Fruit fly (Drosophila melanogaster): ENCODE data around the gene Acp95EF.

Acp95EF gene

DNA sequence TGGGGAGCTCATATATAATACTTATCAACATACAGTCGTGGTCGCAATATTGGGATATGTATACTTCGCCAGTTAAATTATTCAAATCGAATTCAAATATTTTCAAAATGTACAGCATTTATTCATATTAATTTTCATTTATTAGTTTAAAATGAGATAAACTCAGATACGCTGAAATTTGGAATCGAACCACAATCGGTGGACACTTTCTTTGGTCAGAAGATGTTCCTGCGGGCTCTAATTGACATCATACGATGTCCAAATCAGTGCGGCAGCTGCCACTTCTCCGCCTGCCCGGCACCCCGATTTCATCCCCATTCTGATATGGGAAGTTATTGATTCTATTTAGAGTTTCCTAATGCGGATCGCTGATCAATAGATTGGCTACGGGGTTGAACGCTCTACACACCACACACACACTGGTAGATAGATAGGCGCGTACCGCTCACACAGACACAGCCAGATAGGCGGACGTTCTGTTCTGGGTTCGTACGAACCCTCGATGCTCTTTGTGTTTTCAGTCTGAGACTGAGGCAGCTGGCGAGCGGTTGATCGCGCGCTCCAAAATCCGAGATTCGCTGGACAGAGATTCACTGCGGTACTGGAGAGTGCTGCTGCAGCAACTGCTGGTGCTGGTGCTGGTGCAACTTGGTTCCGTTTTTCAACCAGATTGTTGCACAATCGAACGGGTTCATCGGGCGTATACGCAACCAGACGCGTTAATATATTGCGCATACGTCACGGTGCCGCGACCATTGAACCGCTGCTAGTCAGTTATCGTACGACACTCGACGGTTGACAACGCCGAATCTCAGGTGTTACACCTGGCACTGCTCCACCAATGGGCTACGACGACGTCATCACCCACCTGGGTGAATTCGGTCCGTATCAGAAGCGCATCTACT is 47.6 kb downstream of the Acp95EF start, which contains the start of gene Orct (continued):
- peak; percentile 45 for TF ChIP-seq ewg (GFP tag; optimal IDR thresholded peaks at IDR 0.05)
- TF ChIP-seq kay (GFP tag; optimal IDR thresholded peaks at IDR 0.05), result peak; percentile 45
- no peak for TF ChIP-seq Neu2 (GFP tag; optimal IDR thresholded peaks at IDR 0.05; ENCODE audit: borderline replicate concordance)
- TF ChIP-seq CG16779 (GFP tag; IDR thresholded peaks at IDR 0.05), result no peak
- TF ChIP-seq bbx (GFP tag; IDR thresholded peaks at IDR 0.05; ENCODE audit: partially characterized antibody), result no peak
- no peak for TF ChIP-seq CG4282 (GFP tag; optimal IDR thresholded peaks at IDR 0.05)
- 0 out of 2 replicates have a peak, but pooled peaks have one; percentile 18 for TF ChIP-seq wdn (GFP tag; IDR thresholded peaks at IDR 0.05)
- peak; percentile 86 for TF ChIP-seq CG10147 (GFP tag; optimal IDR thresholded peaks at IDR 0.05)
- TF ChIP-seq CG31365 (tag; optimal IDR thresholded peaks at IDR 0.05), result no peak
- peak; percentile 78 for TF ChIP-seq dysf (GFP tag; IDR thresholded peaks at IDR 0.05)
- TF ChIP-seq CG17802 (tag; optimal IDR thresholded peaks at IDR 0.05), result no peak
- peak; percentile 72 for TF ChIP-seq CG12219 (GFP tag; optimal IDR thresholded peaks at IDR 0.05)
- peak; percentile 78 for TF ChIP-seq CG12391 (tag; optimal IDR thresholded peaks at IDR 0.05)
- peak; percentile 84 for TF ChIP-seq CG8924 (tag; optimal IDR thresholded peaks at IDR 0.05)
- TF ChIP-seq CG34224 (GFP tag; IDR thresholded peaks at IDR 0.05; ENCODE audit: partially characterized antibody), result no peak
- peak; percentile 64 for TF ChIP-seq CG8388 (GFP tag; optimal IDR thresholded peaks at IDR 0.05)
- peak; percentile 59 for TF ChIP-seq run (tag; optimal IDR thresholded peaks at IDR 0.05)
- no peak; the same call in none of the 2 replicates for TF ChIP-seq al (GFP tag; IDR thresholded peaks at IDR 0.05)
- no peak for TF ChIP-seq gcm2 (GFP tag; optimal IDR thresholded peaks at IDR 0.05)
- peak; percentile 31 for TF ChIP-seq cato (GFP tag; optimal IDR thresholded peaks at IDR 0.05; ENCODE audit: borderline replicate concordance)
- 0 out of 3 replicates have a peak, but pooled peaks have one; percentile 61 for TF ChIP-seq CG2889 (GFP tag; IDR thresholded peaks at IDR 0.05)
- peak; percentile 75 for TF ChIP-seq Ptx1 (GFP tag; IDR thresholded peaks at IDR 0.05)
- no peak for TF ChIP-seq Doc3 (GFP tag; IDR thresholded peaks at IDR 0.05; ENCODE audit: partially characterized antibody)
- TF ChIP-seq CG5180 (GFP tag; optimal IDR thresholded peaks at IDR 0.05), result peak; percentile 54
- TF ChIP-seq CG12071 (GFP tag; optimal IDR thresholded peaks at IDR 0.05), result peak; percentile 59
- TF ChIP-seq CG13624 (GFP tag; optimal IDR thresholded peaks at IDR 0.05), result peak; percentile 46
- TF ChIP-seq CG31388 (GFP tag; optimal IDR thresholded peaks at IDR 0.05), result peak; percentile 2
- peak; percentile 8 for TF ChIP-seq psq (GFP tag; optimal IDR thresholded peaks at IDR 0.05)
- TF ChIP-seq ssp (GFP tag; IDR thresholded peaks at IDR 0.05), result peak; percentile 33; the same call in 1 of the 2 replicates
- peak; percentile 62 for TF ChIP-seq ATbp (GFP tag; optimal IDR thresholded peaks at IDR 0.05)
- peak; percentile 40 for TF ChIP-seq CG7928 (GFP tag; optimal IDR thresholded peaks at IDR 0.05)
- TF ChIP-seq Six4 (GFP tag; optimal IDR thresholded peaks at IDR 0.05), result no peak
- peak; percentile 33 for TF ChIP-seq CG11398 (GFP tag; optimal IDR thresholded peaks at IDR 0.05)
- no peak for TF ChIP-seq TFAM (GFP tag; optimal IDR thresholded peaks at IDR 0.05)
- TF ChIP-seq CG1832 (GFP tag; optimal IDR thresholded peaks at IDR 0.05), result peak; percentile 17
- no peak for TF ChIP-seq CG2199 (GFP tag; IDR thresholded peaks at IDR 0.05)
- TF ChIP-seq CG8290 (GFP tag; optimal IDR thresholded peaks at IDR 0.05), result no peak
- TF ChIP-seq CG8290 (tag; optimal IDR thresholded peaks at IDR 0.05), result peak in 1 of 2 experiments; percentile 60
- TF ChIP-seq CG6791 (GFP tag; IDR thresholded peaks at IDR 0.05; ENCODE audit: partially characterized antibody), result no peak
- 0 out of 3 replicates have a peak, but pooled peaks have one; percentile 48 for TF ChIP-seq ase (GFP tag; IDR thresholded peaks at IDR 0.05)
- peak; percentile 75 for TF ChIP-seq unpg (GFP tag; optimal IDR thresholded peaks at IDR 0.05)
- TF ChIP-seq kni (GFP tag; optimal IDR thresholded peaks at IDR 0.05), result no peak
- TF ChIP-seq Myb (GFP tag; optimal IDR thresholded peaks at IDR 0.05), result peak; percentile 55
- TF ChIP-seq unc-4 (GFP tag; IDR thresholded peaks at IDR 0.05; ENCODE audit: partially characterized antibody), result no peak
- TF ChIP-seq crol (GFP tag; IDR thresholded peaks at IDR 0.05), result peak; percentile 59; the same call in 1 of the 2 replicates
- TF ChIP-seq CG17361 (GFP tag; IDR thresholded peaks at IDR 0.05), result peak; percentile 94
- peak; percentile 72 for TF ChIP-seq CG34376 (GFP tag; optimal IDR thresholded peaks at IDR 0.05)
- no peak for TF ChIP-seq CG34422 (GFP tag; IDR thresholded peaks at IDR 0.05)

Measured in whole organism, embryonic.